Worm (Caenorhabditis elegans) whole organism, L4/young adult: ENCODE data around the gene srt-45.

Experiments
- W03F9.2 ChIP-seq: fragments of 150-350 bp; optimal IDR thresholded peaks from 2 replicates; lab custom pipeline; 2014; ENCODE audit warnings: missing biosample characterization, missing genetic modification characterization
- dao-5 ChIP-seq: sonication (generic microtip); optimal IDR thresholded peaks from 2 replicates; lab custom pipeline; 2016; ENCODE audit warnings: missing genotype, missing genetic modification characterization, moderate library complexity, missing compliant biosample characterization
- him-1 ChIP-seq: sonication (generic microtip); optimal IDR thresholded peaks from 2 replicates; lab custom pipeline; 2016; ENCODE audit warnings: missing genotype, missing genetic modification reagents, missing genetic modification characterization, missing compliant biosample characterization

DNA sequence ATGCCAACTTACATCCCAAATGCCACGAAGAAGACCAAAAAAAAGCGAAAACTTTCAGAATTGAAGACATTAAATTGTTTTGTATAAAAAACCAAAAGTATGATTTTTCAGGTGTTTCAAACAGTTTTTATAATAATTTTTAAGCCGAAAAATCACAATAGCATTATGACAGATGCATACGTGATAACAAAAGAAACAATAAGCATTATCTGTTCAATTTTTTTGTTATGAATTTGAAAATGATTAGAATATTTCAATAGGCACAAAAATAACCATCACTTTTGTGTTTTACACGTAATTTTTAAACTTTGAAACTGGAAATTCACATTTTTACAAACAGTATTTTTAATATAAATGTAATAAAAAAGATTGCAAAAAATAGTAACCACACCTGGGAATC lies 38.2 kb downstream of the srt-45 start, which contains the start of gene Y116F11B.17:
- no peak for TF ChIP-seq W03F9.2 (tag; lab: Kevin White, UChicago)
- no peak for TF ChIP-seq him-1 (tag; lab: Kevin White, UChicago)
- no peak for TF ChIP-seq dao-5
